Worm (Caenorhabditis elegans): ENCODE data around the gene tbc-17.

- no peak for TF ChIP-seq ets-7 (tag; optimal IDR thresholded peaks at IDR 0.05)
- no peak for TF ChIP-seq hmg-4 (GFP tag; optimal IDR thresholded peaks at IDR 0.05)
- no peak for TF ChIP-seq ama-1 (optimal IDR thresholded peaks at IDR 0.05)
- TF ChIP-seq hnd-1 (tag; optimal IDR thresholded peaks at IDR 0.05): no peak
- TF ChIP-seq pes-1 (GFP tag; IDR thresholded peaks at IDR 0.05): no peak
- TF ChIP-seq flt-1 (GFP tag; IDR thresholded peaks at IDR 0.05): no peak
- no peak for TF ChIP-seq hmbx-1 (tag; optimal IDR thresholded peaks at IDR 0.05)
- no peak for TF ChIP-seq tbx-37 (GFP tag; conservative IDR thresholded peaks at IDR 0.05)
- TF ChIP-seq ceh-36 (tag; optimal IDR thresholded peaks at IDR 0.05): no peak
These were observed 1.5 kb upstream of the tbc-17 start for ce11 chrII:12692694-12693093.
